Fruit fly (Drosophila melanogaster) whole organism, embryonic: Measurements from ENCODE around the gene jim.

Experiments
- Abd-B ChIP-seq: fragments of 200-800 bp; sonication (Bioruptor generic); optimal IDR thresholded peaks from 2 replicates; lab custom pipeline; 2018; ENCODE audit warnings: missing biosample characterization, mild to moderate bottlenecking, missing genetic modification characterization, moderate library complexity
- B-H2 ChIP-seq: fragments of 200-800 bp; sonication (Bioruptor generic); optimal IDR thresholded peaks from 2 replicates; lab custom pipeline; 2018; ENCODE audit warnings: missing biosample characterization, mild to moderate bottlenecking, missing genetic modification characterization
- CG10267 ChIP-seq: fragments of 200-800 bp; sonication (Bioruptor generic); optimal IDR thresholded peaks from 2 replicates; lab custom pipeline; 2018; ENCODE audit warnings: missing biosample characterization, mild to moderate bottlenecking, missing genetic modification characterization, moderate library complexity
- CG10543 ChIP-seq: fragments of 200-800 bp; sonication (Bioruptor generic); optimal IDR thresholded peaks from 3 replicates; lab custom pipeline; 2017; ENCODE audit warnings: missing biosample characterization, mild to moderate bottlenecking, missing genetic modification characterization, moderate library complexity
- CG10959 ChIP-seq: fragments of 200-800 bp; sonication (Bioruptor generic); IDR thresholded peaks from 2 replicates; pipeline ENCODE4 v1.3.6; 2022; ENCODE audit warnings: missing biosample characterization, missing genetic modification characterization
- CG10979 ChIP-seq: fragments of 200-800 bp; sonication (Bioruptor generic); optimal IDR thresholded peaks from 2 replicates; lab custom pipeline; 2018; ENCODE audit warnings: missing biosample characterization, mild to moderate bottlenecking, missing genetic modification characterization, moderate library complexity
- CG11247 ChIP-seq: fragments of 200-800 bp; sonication (Bioruptor generic); IDR thresholded peaks from 2 replicates; pipeline ENCODE4 v1.3.6; 2022; ENCODE audit warnings: missing biosample characterization, missing genetic modification characterization
- CG11696 ChIP-seq: fragments of 200-800 bp; sonication (Bioruptor generic); IDR thresholded peaks from 2 replicates; pipeline ENCODE4 v1.3.6; 2022; ENCODE audit warnings: missing biosample characterization, missing genetic modification characterization
- CG12071 ChIP-seq: fragments of 200-800 bp; sonication (Bioruptor generic); optimal IDR thresholded peaks from 3 replicates; lab custom pipeline; 2018; ENCODE audit warnings: missing biosample characterization, mild to moderate bottlenecking, missing genetic modification characterization
- CG15073 ChIP-seq: fragments of 200-800 bp; sonication (Bioruptor generic); optimal IDR thresholded peaks from 2 replicates; lab custom pipeline; 2016; ENCODE audit warnings: missing biosample characterization, missing genetic modification characterization
- CG17186 ChIP-seq: fragments of 200-800 bp; sonication (Bioruptor generic); optimal IDR thresholded peaks from 3 replicates; lab custom pipeline; 2017; ENCODE audit warnings: missing biosample characterization, missing genetic modification reagents, missing genetic modification characterization
- CG18599 ChIP-seq: fragments of 200-800 bp; sonication (Bioruptor generic); optimal IDR thresholded peaks from 3 replicates; lab custom pipeline; 2017; ENCODE audit warnings: missing biosample characterization, missing genetic modification characterization, mild to moderate bottlenecking, moderate library complexity, missing genetic modification reagents
- CG2120 ChIP-seq: fragments of 200-800 bp; sonication (Bioruptor generic); optimal IDR thresholded peaks from 3 replicates; lab custom pipeline; 2016; ENCODE audit warnings: missing biosample characterization, missing genetic modification characterization
- CG2712 ChIP-seq: fragments of 200-800 bp; optimal IDR thresholded peaks from 3 replicates; lab custom pipeline; 2019; ENCODE audit warnings: missing biosample characterization, mild to moderate bottlenecking, missing genetic modification characterization, moderate library complexity
- CG2889 ChIP-seq: fragments of 200-800 bp; sonication (Bioruptor generic); IDR thresholded peaks from 3 replicates; pipeline ENCODE4 v1.3.6; 2022; ENCODE audit warnings: missing biosample characterization, missing genetic modification characterization
- CG31388 ChIP-seq: fragments of 200-800 bp; sonication (Bioruptor generic); optimal IDR thresholded peaks from 2 replicates; lab custom pipeline; 2016; ENCODE audit warnings: missing biosample characterization, missing genetic modification characterization
- CG4328 ChIP-seq: fragments of 200-800 bp; sonication (Bioruptor generic); optimal IDR thresholded peaks from 3 replicates; lab custom pipeline; 2017; ENCODE audit warnings: missing biosample characterization, missing genetic modification reagents, missing genetic modification characterization
- CG6254 ChIP-seq: fragments of 200-800 bp; sonication (Bioruptor generic); optimal IDR thresholded peaks from 3 replicates; lab custom pipeline; 2017; ENCODE audit warnings: mild to moderate bottlenecking, missing biosample characterization, missing genetic modification reagents, missing genetic modification characterization
- CG6683 ChIP-seq: fragments of 200-800 bp; sonication (Bioruptor generic); optimal IDR thresholded peaks from 2 replicates; lab custom pipeline; 2017; ENCODE audit warnings: missing biosample characterization, mild to moderate bottlenecking, missing genetic modification characterization, missing genetic modification reagents
- CG6765 ChIP-seq: fragments of 200-800 bp; sonication (Bioruptor generic); optimal IDR thresholded peaks from 3 replicates; lab custom pipeline; 2017; ENCODE audit warnings: missing biosample characterization, mild to moderate bottlenecking, missing genetic modification characterization
- CG6791 ChIP-seq: fragments of 200-800 bp; sonication (Bioruptor generic); IDR thresholded peaks from 3 replicates; pipeline ENCODE4 v1.3.6; 2022; ENCODE audit warnings: missing biosample characterization, missing genetic modification characterization; ENCODE audit not compliant: partially characterized antibody
- CG7556 ChIP-seq: fragments of 200-800 bp; sonication (Bioruptor generic); optimal IDR thresholded peaks from 2 replicates; lab custom pipeline; 2017; ENCODE audit warnings: missing biosample characterization, mild to moderate bottlenecking, missing genetic modification characterization
- CG9932 ChIP-seq: fragments of 200-800 bp; sonication (Bioruptor generic); IDR thresholded peaks from 2 replicates; pipeline ENCODE4 v1.3.6; 2022; ENCODE audit warnings: missing biosample characterization, missing genetic modification characterization
- CoRest ChIP-seq: fragments of 200-800 bp; sonication (Bioruptor generic); optimal IDR thresholded peaks from 3 replicates; lab custom pipeline; 2018; ENCODE audit warnings: missing biosample characterization, mild to moderate bottlenecking, missing genetic modification characterization, moderate library complexity
- Deaf1 ChIP-seq: fragments of 200-800 bp; optimal IDR thresholded peaks from 3 replicates; lab custom pipeline; 2019; ENCODE audit warnings: missing biosample characterization, mild to moderate bottlenecking, missing genetic modification characterization, moderate library complexity
- Dek ChIP-seq: fragments of 200-800 bp; sonication (Bioruptor generic); optimal IDR thresholded peaks from 3 replicates; lab custom pipeline; 2019; ENCODE audit warnings: missing biosample characterization, mild to moderate bottlenecking, missing genetic modification characterization, moderate library complexity
- H2.0 ChIP-seq: fragments of 200-800 bp; sonication (Bioruptor generic); IDR thresholded peaks from 2 replicates; pipeline ENCODE4 v1.3.6; 2022; ENCODE audit warnings: missing biosample characterization, missing genetic modification characterization
- HLHmδ ChIP-seq: fragments of 200-800 bp; sonication (Bioruptor generic); optimal IDR thresholded peaks from 2 replicates; lab custom pipeline; 2018; ENCODE audit warnings: missing biosample characterization, mild to moderate bottlenecking, missing genetic modification characterization, moderate library complexity
- Hmr ChIP-seq: fragments of 200-800 bp; sonication (Bioruptor generic); optimal IDR thresholded peaks from 3 replicates; lab custom pipeline; 2017; ENCODE audit warnings: mild to moderate bottlenecking, missing biosample characterization, missing genetic modification reagents, missing genetic modification characterization
- Jarid2 ChIP-seq: fragments of 200-800 bp; sonication (Bioruptor generic); optimal IDR thresholded peaks from 3 replicates; lab custom pipeline; 2017; ENCODE audit warnings: mild to moderate bottlenecking, missing biosample characterization, missing genetic modification reagents, missing genetic modification characterization
- Lpt ChIP-seq: fragments of >200 bp; optimal IDR thresholded peaks from 2 replicates; lab custom pipeline; 2018; ENCODE audit warnings: missing biosample characterization, missing genetic modification characterization
- Nf-YB ChIP-seq: fragments of 200-800 bp; sonication (Bioruptor generic); optimal IDR thresholded peaks from 3 replicates; lab custom pipeline; 2019; ENCODE audit warnings: missing biosample characterization, mild to moderate bottlenecking, missing genetic modification characterization, moderate library complexity
- Ravus ChIP-seq: fragments of 200-800 bp; sonication (Bioruptor generic); IDR thresholded peaks from 2 replicates; pipeline ENCODE4 v1.3.6; 2022; ENCODE audit warnings: missing biosample characterization, missing genetic modification characterization
- Sry-β ChIP-seq: fragments of 200-800 bp; sonication (Bioruptor generic); optimal IDR thresholded peaks from 2 replicates; lab custom pipeline; 2018; ENCODE audit warnings: missing biosample characterization, mild to moderate bottlenecking, missing genetic modification characterization, moderate library complexity
- Sry-δ ChIP-seq: fragments of 200-800 bp; sonication (Bioruptor generic); optimal IDR thresholded peaks from 2 replicates; lab custom pipeline; 2016; ENCODE audit warnings: missing biosample characterization, missing genetic modification characterization
- Taf1 ChIP-seq: fragments of 200-800 bp; sonication (Bioruptor generic); IDR thresholded peaks from 2 replicates; pipeline ENCODE4 v1.3.6; 2022; ENCODE audit warnings: missing biosample characterization, missing genetic modification characterization
- Xrp1 ChIP-seq: fragments of 200-800 bp; sonication (Bioruptor generic); IDR thresholded peaks from 2 replicates; pipeline ENCODE4 v1.3.6; 2022; ENCODE audit warnings: missing biosample characterization, missing genetic modification characterization
- amos ChIP-seq: fragments of 200-800 bp; sonication (Bioruptor generic); IDR thresholded peaks from 2 replicates; pipeline ENCODE4 v1.3.6; 2022; ENCODE audit warnings: missing biosample characterization, missing genetic modification characterization; ENCODE audit not compliant: partially characterized antibody
- ap ChIP-seq: fragments of 200-800 bp; sonication (Bioruptor generic); IDR thresholded peaks from 2 replicates; pipeline ENCODE4 v1.3.6; 2022; ENCODE audit warnings: missing biosample characterization, missing genetic modification characterization
- corto ChIP-seq: fragments of 200-800 bp; sonication (Bioruptor generic); optimal IDR thresholded peaks from 2 replicates; lab custom pipeline; 2016; ENCODE audit warnings: missing biosample characterization, mild to moderate bottlenecking, missing genetic modification characterization, moderate library complexity
- crol ChIP-seq: fragments of 200-800 bp; sonication (Bioruptor generic); IDR thresholded peaks from 2 replicates; pipeline ENCODE4 v1.3.6; 2022; ENCODE audit warnings: missing biosample characterization, missing genetic modification characterization
- eyg ChIP-seq: fragments of 200-800 bp; sonication (Bioruptor generic); optimal IDR thresholded peaks from 3 replicates; lab custom pipeline; 2016; ENCODE audit warnings: missing biosample characterization, missing genetic modification characterization
- fd96Cb ChIP-seq: fragments of 200-800 bp; sonication (Bioruptor generic); optimal IDR thresholded peaks from 2 replicates; lab custom pipeline; 2018; ENCODE audit warnings: missing biosample characterization, mild to moderate bottlenecking, missing genetic modification characterization, moderate library complexity
- jumu ChIP-seq: fragments of 200-800 bp; sonication (Bioruptor generic); optimal IDR thresholded peaks from 3 replicates; lab custom pipeline; 2016; ENCODE audit warnings: missing biosample characterization, missing genetic modification characterization
- kni ChIP-seq: fragments of 200-800 bp; sonication (Bioruptor generic); optimal IDR thresholded peaks from 3 replicates; lab custom pipeline; 2017; ENCODE audit warnings: mild to moderate bottlenecking, missing biosample characterization, missing genetic modification reagents, missing genetic modification characterization
- mirr ChIP-seq: fragments of 200-800 bp; sonication (Bioruptor generic); optimal IDR thresholded peaks from 3 replicates; lab custom pipeline; 2018; ENCODE audit warnings: missing biosample characterization, mild to moderate bottlenecking, missing genetic modification characterization
- odd ChIP-seq: fragments of 200-800 bp; sonication (Bioruptor generic); optimal IDR thresholded peaks from 2 replicates; lab custom pipeline; 2017; ENCODE audit warnings: missing biosample characterization, mild to moderate bottlenecking, missing genetic modification characterization
- sd ChIP-seq: fragments of 200-800 bp; sonication (Bioruptor generic); optimal IDR thresholded peaks from 3 replicates; lab custom pipeline; 2018; ENCODE audit warnings: missing biosample characterization, mild to moderate bottlenecking, missing genetic modification characterization, moderate library complexity
- zf30C ChIP-seq: fragments of 200-800 bp; sonication (Bioruptor generic); optimal IDR thresholded peaks from 3 replicates; lab custom pipeline; 2018; ENCODE audit warnings: missing biosample characterization, mild to moderate bottlenecking, missing genetic modification characterization

jim gene

dm6 chr3L:22878723-22879343 lies 43.8 kb upstream of the jim start, which contains the start of the genes Chro and Ssl1 (continued):
- peak; percentile 100 for TF ChIP-seq CoRest (tag; lab: Kevin White, UChicago)
- peak; percentile 100 for TF ChIP-seq CG7556 (GFP tag; lab: Kevin White, UChicago)
- TF ChIP-seq Ravus (GFP tag; lab: Robert Waterston, UW) = peak; percentile 99
- TF ChIP-seq zf30C (GFP tag; lab: Kevin White, UChicago) = peak; percentile 58
- TF ChIP-seq CG6791 = no peak
- peak; percentile 100 for TF ChIP-seq CG18599
- peak; percentile 99 for TF ChIP-seq CG6683 (GFP tag; lab: Kevin White, UChicago)
- TF ChIP-seq CG11247 (GFP tag; lab: Robert Waterston, UW) = peak; percentile 100
- TF ChIP-seq kni (GFP tag; lab: Kevin White, UChicago) = peak; percentile 97
- TF ChIP-seq CG10543 (GFP tag; lab: Kevin White, UChicago) = peak; percentile 99
- TF ChIP-seq fd96Cb (tag; lab: Kevin White, UChicago) = peak; percentile 100
- 0 out of 2 replicates have a peak, but pooled peaks have one; percentile 18 for TF ChIP-seq amos (GFP tag; lab: Robert Waterston, UW)
- TF ChIP-seq H2.0 (GFP tag; lab: Robert Waterston, UW) = peak; percentile 100
- TF ChIP-seq CG11696 (GFP tag; lab: Robert Waterston, UW) = peak; percentile 97
- TF ChIP-seq CG10267 = peak; percentile 99
- peak; percentile 100 for TF ChIP-seq CG12071 (GFP tag; lab: Kevin White, UChicago)
- peak; percentile 98 for TF ChIP-seq CG4328
- TF ChIP-seq Xrp1 (GFP tag; lab: Robert Waterston, UW) = peak; percentile 100
- TF ChIP-seq Jarid2 (GFP tag; lab: Kevin White, UChicago) = peak; percentile 98
- TF ChIP-seq CG2712 (tag; lab: Kevin White, UChicago) = peak; percentile 100
- peak; percentile 97 for TF ChIP-seq B-H2
- TF ChIP-seq Nf-YB (GFP tag; lab: Kevin White, UChicago) = peak; percentile 98
- TF ChIP-seq jumu (GFP tag; lab: Kevin White, UChicago) = peak; percentile 100
- TF ChIP-seq CG10959 (GFP tag; lab: Robert Waterston, UW) = peak; percentile 100
- peak; percentile 99 for TF ChIP-seq corto (GFP tag; lab: Kevin White, UChicago)
- TF ChIP-seq CG2120 (GFP tag; lab: Kevin White, UChicago) = peak; percentile 100
- TF ChIP-seq mirr (GFP tag; lab: Kevin White, UChicago) = peak; percentile 99
- no peak for TF ChIP-seq Lpt (GFP tag; lab: Kevin White, UChicago)
- TF ChIP-seq crol (GFP tag; lab: Robert Waterston, UW) = peak; percentile 93
- TF ChIP-seq Sry-δ (GFP tag; lab: Kevin White, UChicago) = peak; percentile 89
- peak; percentile 100 for TF ChIP-seq ap (GFP tag; lab: Robert Waterston, UW)
- TF ChIP-seq HLHmδ (GFP tag; lab: Kevin White, UChicago) = peak; percentile 49
- peak; percentile 100 for TF ChIP-seq Dek
- peak; percentile 100 for TF ChIP-seq CG2889 (GFP tag; lab: Robert Waterston, UW)
- peak; percentile 100 for TF ChIP-seq eyg
- TF ChIP-seq CG6765 (GFP tag; lab: Kevin White, UChicago) = peak; percentile 99
- peak; percentile 99 for TF ChIP-seq odd (GFP tag; lab: Kevin White, UChicago)
- TF ChIP-seq Hmr (GFP tag; lab: Kevin White, UChicago) = peak; percentile 100
- TF ChIP-seq CG15073 (GFP tag; lab: Kevin White, UChicago) = peak; percentile 95
- peak; percentile 99 for TF ChIP-seq Taf1
- peak; percentile 98 for TF ChIP-seq CG6254
- peak; percentile 92 for TF ChIP-seq Deaf1
- TF ChIP-seq CG17186 = peak; percentile 98
- peak; percentile 100 for TF ChIP-seq CG9932 (GFP tag; lab: Robert Waterston, UW)
- TF ChIP-seq Sry-β (GFP tag; lab: Kevin White, UChicago) = peak; percentile 80
- TF ChIP-seq CG10979 (tag; lab: Kevin White, UChicago) = peak; percentile 100
- peak; percentile 98 for TF ChIP-seq sd
- peak; percentile 100 for TF ChIP-seq CG31388 (GFP tag; lab: Kevin White, UChicago)
- peak; percentile 100 for TF ChIP-seq Abd-B
